Worm (Caenorhabditis elegans): ENCODE results near the gene F17C8.3.
A peak's percentile ranks its signal among the peaks of the same experiment; 100 is the strongest.

Gene F17C8.3

DNA sequence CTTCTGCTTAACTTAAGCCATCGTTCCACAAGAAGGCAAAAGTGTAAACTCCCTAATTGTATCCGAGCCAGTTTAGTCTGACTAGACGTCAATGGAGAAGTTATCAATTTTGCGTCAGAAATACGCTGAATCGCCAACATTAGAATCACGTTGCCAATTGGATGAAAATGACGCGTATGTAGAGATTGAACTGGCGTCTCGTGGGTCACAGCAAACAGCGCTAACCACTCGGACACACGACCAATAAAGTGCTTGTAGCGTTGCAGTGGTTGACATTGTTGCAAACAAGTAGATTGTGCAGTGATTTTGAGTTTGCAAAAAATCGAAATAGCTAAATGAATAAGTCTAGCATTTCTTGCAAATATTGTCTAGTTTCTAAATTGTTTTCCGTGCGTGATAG lies 42.1 kb upstream of the F17C8.3 start (continued):
- TF ChIP-seq skn-1 (tag; optimal IDR thresholded peaks at IDR 0.05) (no peak), ztf-4 (tag; optimal IDR thresholded peaks at IDR 0.05) (peak; percentile 74), lin-11 (tag; optimal IDR thresholded peaks at IDR 0.05) (peak; percentile 48), ztf-11 (tag; optimal IDR thresholded peaks at IDR 0.05) (no peak), nhr-25 (tag; optimal IDR thresholded peaks at IDR 0.05) (no peak)

DNA sequence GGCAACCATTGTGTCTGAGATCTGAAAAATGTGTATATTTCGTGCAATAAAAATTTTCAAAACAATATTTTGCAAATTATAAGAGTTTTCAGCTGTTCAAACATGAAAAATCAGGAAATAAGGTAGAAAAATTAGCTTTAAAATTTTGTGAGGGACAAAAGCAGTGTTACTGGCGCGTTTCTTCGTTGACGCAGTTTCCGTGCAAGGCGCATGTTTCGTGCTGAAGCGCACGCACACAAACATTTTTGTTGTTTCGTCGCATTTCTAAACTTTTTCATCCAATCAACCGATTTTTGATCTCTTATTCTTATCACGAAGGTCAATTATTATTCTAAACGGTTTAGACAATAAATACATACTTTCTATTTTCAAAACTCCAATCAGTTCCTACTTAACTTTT lies 38.5 kb upstream of the F17C8.3 start, which contains the start of gene nifk-1:
nifk-1 (minus strand) TSS at position 27 of the 400 bp plus-strand sequence.
- TF ChIP-seq aly-2 (tag; optimal IDR thresholded peaks at IDR 0.05) (no peak), nhr-12 (tag; optimal IDR thresholded peaks at IDR 0.05) (no peak), lsy-2 (tag; optimal IDR thresholded peaks at IDR 0.05) (peak; percentile 9 to 87), snpc-4 (tag; optimal IDR thresholded peaks at IDR 0.05) (no peak), ztf-1 (GFP tag; conservative IDR thresholded peaks at IDR 0.05) (no peak), ama-1 (optimal IDR thresholded peaks at IDR 0.05) (no peak), sem-4 (tag; optimal IDR thresholded peaks at IDR 0.05) (peak; percentile 10), nhr-25 (tag; optimal IDR thresholded peaks at IDR 0.05) (peak; percentile 60), fos-1 (tag; optimal IDR thresholded peaks at IDR 0.05) (peak; percentile 70), mab-5 (tag; optimal IDR thresholded peaks at IDR 0.05) (no peak), nhr-21 (tag; optimal IDR thresholded peaks at IDR 0.05) (peak; percentile 21), C34F6.9 (tag; optimal IDR thresholded peaks at IDR 0.05) (peak; percentile 86), crh-2 (tag; optimal IDR thresholded peaks at IDR 0.05) (peak; percentile 60), dmd-4 (tag; optimal IDR thresholded peaks at IDR 0.05) (no peak), ceh-82 (tag; optimal IDR thresholded peaks at IDR 0.05) (no peak), nhr-237 (tag; optimal IDR thresholded peaks at IDR 0.05) (no peak), lin-11 (tag; optimal IDR thresholded peaks at IDR 0.05) (peak; percentile 28), unc-55 (GFP tag; optimal IDR thresholded peaks at IDR 0.05) (peak; percentile 77), alr-1 (tag; optimal IDR thresholded peaks at IDR 0.05) (no peak), sma-3 (GFP tag; optimal IDR thresholded peaks at IDR 0.05) (peak; percentile 58), lin-39 (tag; optimal IDR thresholded peaks at IDR 0.05) (no peak), gmeb-1 (tag; optimal IDR thresholded peaks at IDR 0.05) (peak; percentile 76), sma-9 (GFP tag; optimal IDR thresholded peaks at IDR 0.05) (peak; percentile 52), sma-9 (tag; optimal IDR thresholded peaks at IDR 0.05) (no peak), zag-1 (tag; optimal IDR thresholded peaks at IDR 0.05) (no peak), nhr-129 (tag; optimal IDR thresholded peaks at IDR 0.05) (peak; percentile 79), ztf-4 (tag; optimal IDR thresholded peaks at IDR 0.05) (no peak), nhr-10 (tag; optimal IDR thresholded peaks at IDR 0.05) (no peak), F13H6.1 (tag; optimal IDR thresholded peaks at IDR 0.05) (peak; percentile 50), lin-13 (GFP tag; optimal IDR thresholded peaks at IDR 0.05) (peak; percentile 29), blmp-1 (tag; optimal IDR thresholded peaks at IDR 0.05; ENCODE audit: insufficient read depth) (peak; percentile 37)

DNA sequence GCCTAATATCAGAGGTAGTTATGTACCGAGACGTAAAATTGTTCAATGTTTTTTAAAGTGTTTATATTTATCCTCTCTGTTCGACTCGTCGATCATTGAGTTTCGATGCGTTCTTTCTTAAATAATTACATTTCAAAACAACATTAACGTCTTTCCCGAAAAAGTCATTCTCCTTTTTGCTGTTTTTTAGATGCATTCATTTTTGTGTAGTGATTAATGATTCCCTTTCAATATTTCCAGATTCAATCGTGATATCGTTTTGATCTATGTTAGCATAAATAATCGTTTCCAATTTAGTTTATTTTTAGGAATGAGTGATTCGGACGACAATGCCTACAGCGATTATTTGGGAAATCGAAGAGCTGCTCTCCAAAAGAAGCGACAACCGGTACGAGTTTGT lies 38.0 kb upstream of the F17C8.3 start, which contains the start of gene T04A8.8:
T04A8.8 (plus strand) TSS at position 301 of the 400 bp plus-strand sequence.
- no peak for TF ChIP-seq crh-2 (tag; optimal IDR thresholded peaks at IDR 0.05)
- TF ChIP-seq ZK546.5 (tag; optimal IDR thresholded peaks at IDR 0.05), result no peak
- no peak for TF ChIP-seq ama-1 (optimal IDR thresholded peaks at IDR 0.05)
- no peak for TF ChIP-seq elt-1 (tag; optimal IDR thresholded peaks at IDR 0.05)
- no peak for TF ChIP-seq lsy-2 (tag; optimal IDR thresholded peaks at IDR 0.05)
- TF ChIP-seq nhr-10 (tag; optimal IDR thresholded peaks at IDR 0.05), result no peak

DNA sequence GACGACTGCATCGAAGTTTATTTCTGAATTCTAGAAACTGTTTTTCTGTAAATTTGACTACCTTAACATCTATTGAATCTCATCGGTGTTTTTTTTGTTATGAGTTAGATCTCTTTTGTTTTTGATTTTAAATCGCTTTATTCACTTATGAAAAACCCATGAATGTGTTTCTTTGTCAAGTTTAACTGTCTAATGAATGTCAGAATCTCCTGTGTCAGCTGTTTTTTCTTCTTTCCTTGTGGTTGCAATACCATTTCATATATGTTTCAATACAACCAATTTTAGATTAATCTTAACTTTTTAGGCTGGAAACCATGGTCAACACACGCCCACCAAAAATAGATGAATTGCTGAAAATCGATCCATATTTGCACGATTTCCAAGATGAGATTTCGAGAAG lies 36.7 kb upstream of the F17C8.3 start, which contains the start of gene T04A8.7:
T04A8.7 (plus strand) TSS at position 301 of the 400 bp plus-strand sequence.
- no peak for TF ChIP-seq ztf-4 (tag; optimal IDR thresholded peaks at IDR 0.05)
- no peak for TF ChIP-seq nhr-129 (tag; optimal IDR thresholded peaks at IDR 0.05)
- TF ChIP-seq nhr-12 (tag; optimal IDR thresholded peaks at IDR 0.05), result no peak
- TF ChIP-seq nhr-23 (tag; optimal IDR thresholded peaks at IDR 0.05), result no peak
- no peak for TF ChIP-seq unc-55 (GFP tag; optimal IDR thresholded peaks at IDR 0.05)
- TF ChIP-seq ztf-1 (GFP tag; conservative IDR thresholded peaks at IDR 0.05), result no peak
- TF ChIP-seq zag-1 (tag; optimal IDR thresholded peaks at IDR 0.05), result no peak
- TF ChIP-seq unc-39 (tag; optimal IDR thresholded peaks at IDR 0.05), result no peak
- no peak for TF ChIP-seq sem-4 (tag; optimal IDR thresholded peaks at IDR 0.05)
- no peak for TF ChIP-seq nhr-10 (tag; optimal IDR thresholded peaks at IDR 0.05)
- TF ChIP-seq unc-62 (GFP tag; optimal IDR thresholded peaks at IDR 0.05), result no peak
- no peak for TF ChIP-seq ceh-16 (tag; optimal IDR thresholded peaks at IDR 0.05)
- no peak for TF ChIP-seq elt-1 (tag; optimal IDR thresholded peaks at IDR 0.05)
- no peak for TF ChIP-seq lin-11 (tag; optimal IDR thresholded peaks at IDR 0.05)
- TF ChIP-seq C34F6.9 (tag; optimal IDR thresholded peaks at IDR 0.05), result no peak
- TF ChIP-seq crh-2 (tag; optimal IDR thresholded peaks at IDR 0.05), result no peak
- TF ChIP-seq nhr-21 (tag; optimal IDR thresholded peaks at IDR 0.05), result no peak
- TF ChIP-seq nhr-25 (tag; optimal IDR thresholded peaks at IDR 0.05), result no peak
- TF ChIP-seq nhr-6 (tag; optimal IDR thresholded peaks at IDR 0.05), result no peak
- TF ChIP-seq ama-1 (optimal IDR thresholded peaks at IDR 0.05), result no peak
